Worm (Caenorhabditis elegans) whole organism, L2 larva: Measurements from ENCODE around the gene ZK381.2.

Experiments
- C34F6.9 ChIP-seq: fragments of 150-350 bp; optimal IDR thresholded peaks from 2 replicates; lab custom pipeline; 2014; ENCODE audit warnings: missing biosample characterization, missing genetic modification characterization
- R02D3.7 ChIP-seq: fragments of 150-350 bp; optimal IDR thresholded peaks from 2 replicates; lab custom pipeline; 2014; ENCODE audit warnings: missing biosample characterization, missing genetic modification characterization
- Y55F3AM.14 ChIP-seq: fragments of 200-800 bp; sonication (Bioruptor generic); optimal IDR thresholded peaks from 2 replicates; lab custom pipeline; 2018; ENCODE audit warnings: mild to moderate bottlenecking, missing genetic modification characterization, missing compliant biosample characterization
- alr-1 ChIP-seq: fragments of 150-350 bp; optimal IDR thresholded peaks from 2 replicates; lab custom pipeline; 2014; ENCODE audit warnings: missing biosample characterization, missing genetic modification characterization
- ama-1 ChIP-seq: fragments of 150-350 bp; optimal IDR thresholded peaks from 2 replicates; lab custom pipeline; 2018; ENCODE audit warnings: inconsistent platforms
- blmp-1 ChIP-seq: sonication (generic microtip); optimal IDR thresholded peaks from 2 replicates; lab custom pipeline; 2017; ENCODE audit warnings: missing genetic modification characterization, mild to moderate bottlenecking, missing compliant biosample characterization, antibody characterized with exemption, moderate library complexity; ENCODE audit not compliant: insufficient read depth
- ceh-16 ChIP-seq: fragments of 150-350 bp; optimal IDR thresholded peaks from 2 replicates; lab custom pipeline; 2014; ENCODE audit warnings: missing biosample characterization, missing genetic modification characterization
- ceh-82 ChIP-seq: fragments of 150-350 bp; optimal IDR thresholded peaks from 2 replicates; lab custom pipeline; 2014; ENCODE audit warnings: missing biosample characterization, missing genetic modification characterization
- dmd-4 ChIP-seq: sonication (generic microtip); optimal IDR thresholded peaks from 2 replicates; lab custom pipeline; 2017; ENCODE audit warnings: missing biosample characterization, missing genetic modification characterization
- egl-27 ChIP-seq: sonication (generic microtip); optimal IDR thresholded peaks from 3 replicates; lab custom pipeline; 2017; ENCODE audit warnings: missing biosample characterization, missing genetic modification reagents, missing genetic modification characterization
- elt-1 ChIP-seq: fragments of 150-350 bp; optimal IDR thresholded peaks from 2 replicates; lab custom pipeline; 2014; ENCODE audit warnings: missing biosample characterization, missing genetic modification characterization
- elt-3 ChIP-seq: sonication (generic microtip); optimal IDR thresholded peaks from 2 replicates; lab custom pipeline; 2017; ENCODE audit warnings: missing biosample characterization, missing genetic modification characterization
- fos-1 ChIP-seq: fragments of 150-350 bp; optimal IDR thresholded peaks from 2 replicates; lab custom pipeline; 2014; ENCODE audit warnings: missing biosample characterization, missing genetic modification characterization
- lin-13 ChIP-seq: fragments of 150-350 bp; optimal IDR thresholded peaks from 2 replicates; lab custom pipeline; 2014; ENCODE audit warnings: missing biosample characterization, missing genetic modification reagents, missing genetic modification characterization
- lsy-2 ChIP-seq, 2 experiments: fragments of 150-350 bp in 1 of 2; sonication (generic microtip) in 1 of 2; optimal IDR thresholded peaks; 2 replicates each; lab custom pipeline; 2014 to 2017; ENCODE audit warnings: missing biosample characterization in 2 of 2, missing genetic modification characterization in 2 of 2
- mbf-1 ChIP-seq: sonication (generic microtip); optimal IDR thresholded peaks from 2 replicates; lab custom pipeline; 2017; ENCODE audit warnings: missing biosample characterization, missing genetic modification characterization
- mdl-1 ChIP-seq, 2 experiments: fragments of 150-350 bp in 1 of 2; sonication (generic microtip) in 1 of 2; optimal IDR thresholded peaks; 2 replicates each; lab custom pipeline; 2017; ENCODE audit warnings: missing biosample characterization in 2 of 2, missing genetic modification characterization in 2 of 2
- nhr-11 ChIP-seq: fragments of 150-350 bp; optimal IDR thresholded peaks from 2 replicates; lab custom pipeline; 2014; ENCODE audit warnings: missing biosample characterization, missing genetic modification characterization
- nhr-12 ChIP-seq: fragments of 150-350 bp; optimal IDR thresholded peaks from 2 replicates; lab custom pipeline; 2014; ENCODE audit warnings: missing biosample characterization, missing genetic modification characterization
- nhr-21 ChIP-seq: fragments of 150-350 bp; optimal IDR thresholded peaks from 2 replicates; lab custom pipeline; 2014; ENCODE audit warnings: missing biosample characterization, missing genetic modification characterization
- nhr-23 ChIP-seq: fragments of 150-350 bp; optimal IDR thresholded peaks from 2 replicates; lab custom pipeline; 2014; ENCODE audit warnings: missing biosample characterization, missing genetic modification reagents, missing genetic modification characterization
- nhr-25 ChIP-seq: fragments of 150-350 bp; sonication (generic microtip); optimal IDR thresholded peaks from 3 replicates; lab custom pipeline; 2014; ENCODE audit warnings: missing biosample characterization, missing genetic modification characterization
- nhr-6 ChIP-seq: fragments of 150-350 bp; optimal IDR thresholded peaks from 2 replicates; lab custom pipeline; 2014; ENCODE audit warnings: missing biosample characterization, missing genetic modification characterization
- nhr-77 ChIP-seq: fragments of 150-350 bp; optimal IDR thresholded peaks from 2 replicates; lab custom pipeline; 2014; ENCODE audit warnings: missing biosample characterization, missing genetic modification characterization
- peb-1 ChIP-seq: fragments of 150-350 bp; optimal IDR thresholded peaks from 2 replicates; lab custom pipeline; 2014; ENCODE audit warnings: missing biosample characterization, missing genetic modification characterization
- sem-4 ChIP-seq: fragments of 150-350 bp; optimal IDR thresholded peaks from 2 replicates; lab custom pipeline; 2014; ENCODE audit warnings: missing biosample characterization, missing genetic modification reagents, missing genetic modification characterization
- skn-1 ChIP-seq: sonication (generic microtip); optimal IDR thresholded peaks from 2 replicates; lab custom pipeline; 2017; ENCODE audit warnings: missing biosample characterization, missing genetic modification characterization
- sma-9 ChIP-seq, 2 experiments: fragments of 150-350 bp in 1 of 2; sonication (generic microtip) in 1 of 2; optimal IDR thresholded peaks; 2 replicates each; lab custom pipeline; 2014 to 2016; ENCODE audit warnings: missing genetic modification characterization in 2 of 2, mild to moderate bottlenecking in 1 of 2, missing biosample characterization in 1 of 2, missing compliant biosample characterization in 1 of 2, missing genetic modification reagents in 1 of 2, moderate library complexity in 1 of 2
- snpc-4 ChIP-seq: fragments of 150-350 bp; optimal IDR thresholded peaks from 2 replicates; lab custom pipeline; 2014; ENCODE audit warnings: missing biosample characterization, missing genetic modification characterization
- unc-39 ChIP-seq: fragments of 150-350 bp; optimal IDR thresholded peaks from 2 replicates; lab custom pipeline; 2014; ENCODE audit warnings: missing biosample characterization, missing genetic modification characterization
- unc-55 ChIP-seq: fragments of 150-350 bp; sonication (generic microtip); optimal IDR thresholded peaks from 3 replicates; lab custom pipeline; 2014; ENCODE audit warnings: missing biosample characterization, missing genetic modification reagents, missing genetic modification characterization
- unc-62 ChIP-seq: fragments of 150-350 bp; optimal IDR thresholded peaks from 2 replicates; lab custom pipeline; 2014; ENCODE audit warnings: missing biosample characterization, missing genetic modification reagents, missing genetic modification characterization
- ztf-11 ChIP-seq: sonication (generic microtip); optimal IDR thresholded peaks from 2 replicates; lab custom pipeline; 2017; ENCODE audit warnings: missing biosample characterization, missing genetic modification characterization
- ztf-4 ChIP-seq: fragments of 150-350 bp; optimal IDR thresholded peaks from 2 replicates; lab custom pipeline; 2014; ENCODE audit warnings: missing biosample characterization, missing genetic modification characterization

The ZK381.2 gene

ce11 chrIV:7003323-7003722 lies 38.0 kb downstream of the ZK381.2 start, which contains the start of gene cht-3:
cht-3 (plus strand) TSS chrIV:7003623.
- TF ChIP-seq nhr-11 (no peak), C34F6.9 (tag; lab: Kevin White, UChicago) (no peak), ceh-82 (no peak)

- no peak for TF ChIP-seq nhr-77 (tag; lab: Kevin White, UChicago)
- TF ChIP-seq nhr-23, result no peak
- TF ChIP-seq alr-1 (tag; lab: Kevin White, UChicago), result no peak
- no peak for TF ChIP-seq nhr-21
- no peak for TF ChIP-seq R02D3.7
- TF ChIP-seq ceh-16 (tag; lab: Kevin White, UChicago), result no peak
- TF ChIP-seq egl-27 (tag; lab: Kevin White, UChicago), result no peak
- TF ChIP-seq unc-39, result no peak
- no peak for TF ChIP-seq unc-62 (GFP tag; lab: Kevin White, UChicago)
- TF ChIP-seq ceh-82, result no peak
- TF ChIP-seq ztf-4 (tag; lab: Kevin White, UChicago), result no peak
- no peak for TF ChIP-seq nhr-12 (tag; lab: Kevin White, UChicago)
- TF ChIP-seq peb-1 (tag; lab: Kevin White, UChicago), result no peak
- no peak for TF ChIP-seq ztf-11
- TF ChIP-seq mbf-1 (tag; lab: Kevin White, UChicago), result no peak
- TF ChIP-seq, all 48 proteins: peak for 0
Measured at ce11 chrIV:7009531-7009930, 44.2 kb downstream of the ZK381.2 start, which contains the start of gene C25A8.2. C25A8.2 (plus strand) TSS chrIV:7009831.

- TF ChIP-seq elt-3 (tag; lab: Kevin White, UChicago) (no peak), skn-1 (no peak), elt-1 (tag; lab: Kevin White, UChicago) (no peak), blmp-1 (tag; lab: Kevin White, UChicago) (no peak), Y55F3AM.14 (no peak), unc-62 (GFP tag; lab: Kevin White, UChicago) (no peak)
- TF ChIP-seq, all 48 proteins: peak for 0
Measured at ce11 chrIV:7010195-7010594, 44.9 kb downstream of the ZK381.2 start.

- TF ChIP-seq nhr-12 (tag; lab: Kevin White, UChicago), result no peak
- TF ChIP-seq ama-1 (lab: Kevin White, UChicago), result no peak
- no peak for TF ChIP-seq mbf-1 (tag; lab: Kevin White, UChicago)
- no peak for TF ChIP-seq ceh-16 (tag; lab: Kevin White, UChicago)
- no peak for TF ChIP-seq snpc-4 (tag; lab: Kevin White, UChicago)
- no peak for TF ChIP-seq lin-13 (GFP tag; lab: Kevin White, UChicago)
- TF ChIP-seq skn-1, result no peak
- no peak for TF ChIP-seq lsy-2 (tag; optimal IDR thresholded peaks at IDR 0.05; lab: Kevin White, UChicago)
Measured at ce11 chrIV:7010835-7011234, 45.5 kb downstream of the ZK381.2 start, which contains the start of gene C25A8.1. C25A8.1 (plus strand) TSS chrIV:7011135.

ce11 chrIV:7011728-7012127 lies 46.4 kb downstream of the ZK381.2 start, which contains the start of gene trxr-1:
trxr-1 (plus strand) TSS chrIV:7011954.
- TF ChIP-seq lsy-2 (tag; optimal IDR thresholded peaks at IDR 0.05; lab: Kevin White, UChicago), result no peak
- TF ChIP-seq sma-9 (GFP tag; optimal IDR thresholded peaks at IDR 0.05; lab: Kevin White, UChicago), result no peak
- TF ChIP-seq sma-9 (tag; optimal IDR thresholded peaks at IDR 0.05; lab: Kevin White, UChicago), result no peak
- TF ChIP-seq lin-13 (GFP tag; lab: Kevin White, UChicago), result no peak
- no peak for TF ChIP-seq nhr-25 (tag; lab: Kevin White, UChicago)
- no peak for TF ChIP-seq elt-3 (tag; lab: Kevin White, UChicago)
- TF ChIP-seq ceh-16 (tag; lab: Kevin White, UChicago), result no peak
- no peak for TF ChIP-seq sem-4 (tag; lab: Kevin White, UChicago)
- TF ChIP-seq nhr-6, result no peak
- TF ChIP-seq nhr-77 (tag; lab: Kevin White, UChicago), result no peak
- no peak for TF ChIP-seq ceh-82
- TF ChIP-seq fos-1 (tag; lab: Kevin White, UChicago), result no peak
- TF ChIP-seq peb-1 (tag; lab: Kevin White, UChicago), result no peak

- TF ChIP-seq lin-13 (GFP tag; lab: Kevin White, UChicago), result no peak
- TF ChIP-seq mdl-1 (tag; optimal IDR thresholded peaks at IDR 0.05; lab: Kevin White, UChicago), result no peak
- TF ChIP-seq nhr-11, result no peak
- TF ChIP-seq elt-1 (tag; lab: Kevin White, UChicago), result no peak
- no peak for TF ChIP-seq unc-55 (GFP tag; lab: Kevin White, UChicago)
- TF ChIP-seq ceh-16 (tag; lab: Kevin White, UChicago), result no peak
- no peak for TF ChIP-seq dmd-4 (tag; lab: Kevin White, UChicago)
Measured at ce11 chrIV:7012214-7012613, 46.9 kb downstream of the ZK381.2 start.
